Worm (Caenorhabditis elegans): Measurements from ENCODE around the gene ubxn-3.

DNA sequence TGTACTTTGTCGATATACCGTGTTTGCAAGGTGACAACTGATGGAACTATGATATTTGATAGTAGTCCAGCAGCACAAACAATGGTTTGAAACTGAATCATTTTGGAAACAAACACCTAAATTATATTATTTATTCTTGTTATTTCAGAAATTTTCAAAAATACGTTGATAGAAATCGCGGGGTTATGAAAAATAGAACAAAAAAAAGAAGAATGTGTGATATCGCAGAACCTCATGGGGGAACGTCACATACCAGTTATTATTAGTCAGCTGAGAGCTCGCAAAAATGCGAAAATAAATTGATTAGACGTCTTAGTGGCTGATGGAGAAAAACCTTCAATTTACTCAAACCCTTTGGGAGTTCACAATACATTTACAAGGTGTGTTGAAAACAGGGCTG is 31.5 kb downstream of the ubxn-3 start, which contains the start of gene T01D1.5:
- TF ChIP-seq tbx-9 (tag; optimal IDR thresholded peaks at IDR 0.05; ENCODE audit: borderline replicate concordance) = no peak
- no peak for TF ChIP-seq pha-4 (tag; optimal IDR thresholded peaks at IDR 0.05)
- no peak for TF ChIP-seq lag-1 (GFP tag; IDR thresholded peaks at IDR 0.05)
- TF ChIP-seq ama-1 (optimal IDR thresholded peaks at IDR 0.05) = no peak
- no peak for TF ChIP-seq ama-1 (GFP tag; optimal IDR thresholded peaks at IDR 0.05)
- no peak for TF ChIP-seq ztf-26 (tag; optimal IDR thresholded peaks at IDR 0.05)
- no peak for TF ChIP-seq egrh-3 (GFP tag; IDR thresholded peaks at IDR 0.05)

All from whole organism, young adult.